Fruit fly (Drosophila melanogaster): ENCODE data around the gene Zir.

DNA sequence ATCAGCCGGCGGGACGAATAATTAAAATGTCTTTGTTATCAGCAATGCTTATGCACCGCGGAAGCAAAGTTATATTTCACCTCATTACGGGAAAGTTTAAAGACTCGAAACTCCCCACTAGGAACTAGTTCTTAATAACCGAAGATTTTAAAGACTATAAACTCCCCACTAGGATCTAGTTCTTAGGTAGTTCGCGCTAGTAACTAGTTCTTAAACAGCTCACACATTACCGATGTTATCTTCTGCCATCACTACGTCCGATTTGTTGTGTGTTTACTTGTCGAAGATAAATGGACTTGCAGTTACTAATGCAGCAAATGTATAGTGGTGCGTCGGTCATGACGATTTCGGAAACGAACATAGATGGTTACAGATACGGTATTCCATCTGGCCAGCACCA, 48.5 kb downstream of the Zir start, which contains the start of the genes CG31974 and CG11454:
- TF ChIP-seq CG9948 (tag; optimal IDR thresholded peaks at IDR 0.05) (no peak), Snoo (tag; optimal IDR thresholded peaks at IDR 0.05) (no peak), CG13204 (GFP tag; optimal IDR thresholded peaks at IDR 0.05) (no peak), CG34367 (tag; optimal IDR thresholded peaks at IDR 0.05) (no peak), D1 (tag; optimal IDR thresholded peaks at IDR 0.05) (no peak), CG32121 (GFP tag; IDR thresholded peaks at IDR 0.05) (no peak), CG17806 (tag; optimal IDR thresholded peaks at IDR 0.05) (no peak), EcR (GFP tag; optimal IDR thresholded peaks at IDR 0.05) (peak; percentile 7), CG10348 (GFP tag; IDR thresholded peaks at IDR 0.05) (no peak), CG12605 (GFP tag; IDR thresholded peaks at IDR 0.05) (no peak), Pif1B (GFP tag; optimal IDR thresholded peaks at IDR 0.05) (no peak)

Data from whole organism, pupa.